Worm (Caenorhabditis elegans): Measurements from ENCODE around the gene F33A8.7.

- TF ChIP-seq flh-1 (GFP tag; optimal IDR thresholded peaks at IDR 0.05) (no peak), elt-1 (tag; optimal IDR thresholded peaks at IDR 0.05; ENCODE audit: borderline replicate concordance, insufficient read depth) (no peak), mab-5 (tag; optimal IDR thresholded peaks at IDR 0.05) (no peak), ztf-11 (tag; optimal IDR thresholded peaks at IDR 0.05) (no peak), nhr-12 (tag; optimal IDR thresholded peaks at IDR 0.05) (no peak), mls-2 (tag; optimal IDR thresholded peaks at IDR 0.05) (no peak), snpc-4 (tag; optimal IDR thresholded peaks at IDR 0.05) (no peak), ces-1 (GFP tag; optimal IDR thresholded peaks at IDR 0.05) (no peak), ceh-43 (GFP tag; optimal IDR thresholded peaks at IDR 0.05) (no peak), pha-4 (tag; optimal IDR thresholded peaks at IDR 0.05) (no peak), sptf-1 (tag; optimal IDR thresholded peaks at IDR 0.05) (no peak), nhr-76 (tag; optimal IDR thresholded peaks at IDR 0.05) (no peak)
These were observed 15.6 kb upstream of the F33A8.7 start, which contains the start of gene cey-1 for ce11 chrII:11041027-11041426.
